Fruit fly (Drosophila melanogaster): ENCODE results near the gene CG8064.

CG8064 gene

dm6 chr3R:18283441-18283840 lies at the start of gene CG8064, which contains the start of gene CG14312:
CG8064 (plus strand) TSS chr3R:18283660.
CG14312 (minus strand) TSS chr3R:18283528.
- peak; percentile 34 for TF ChIP-seq CG10267 (tag; optimal IDR thresholded peaks at IDR 0.05)
- TF ChIP-seq abd-A (tag; optimal IDR thresholded peaks at IDR 0.05), result no peak
- TF ChIP-seq Hr78 (GFP tag; optimal IDR thresholded peaks at IDR 0.05), result no peak
- TF ChIP-seq Dref (GFP tag; IDR thresholded peaks at IDR 0.05), result peak; percentile 94
- TF ChIP-seq ems (GFP tag; optimal IDR thresholded peaks at IDR 0.05), result no peak
- TF ChIP-seq CG14710 (tag; optimal IDR thresholded peaks at IDR 0.05), result peak; percentile 32
- peak; percentile 3 for TF ChIP-seq CG18011 (GFP tag; optimal IDR thresholded peaks at IDR 0.05)
- no peak for TF ChIP-seq mam (GFP tag; optimal IDR thresholded peaks at IDR 0.05)
- no peak for TF ChIP-seq yki (optimal IDR thresholded peaks at IDR 0.05)
- TF ChIP-seq CG8089 (GFP tag; optimal IDR thresholded peaks at IDR 0.05), result no peak
- peak; percentile 39 for TF ChIP-seq hkb (optimal IDR thresholded peaks at IDR 0.05)
- TF ChIP-seq hkb (GFP tag; IDR thresholded peaks at IDR 0.05), result no peak
- TF ChIP-seq CG9876 (GFP tag; optimal IDR thresholded peaks at IDR 0.05), result no peak
- no peak for TF ChIP-seq CG4730 (GFP tag; IDR thresholded peaks at IDR 0.05)
- TF ChIP-seq C15 (GFP tag; IDR thresholded peaks at IDR 0.05), result no peak
- TF ChIP-seq CG3847 (GFP tag; IDR thresholded peaks at IDR 0.05), result peak; percentile 76
- TF ChIP-seq CG9609 (GFP tag; optimal IDR thresholded peaks at IDR 0.05), result no peak
- no peak for TF ChIP-seq CG12104 (GFP tag; optimal IDR thresholded peaks at IDR 0.05)
- 0 out of 2 replicates have a peak, but pooled peaks have one; percentile 25 for TF ChIP-seq vvl (GFP tag; IDR thresholded peaks at IDR 0.05)
- TF ChIP-seq B-H2 (GFP tag; optimal IDR thresholded peaks at IDR 0.05), result peak; percentile 4
- TF ChIP-seq MBD-R2 (GFP tag; IDR thresholded peaks at IDR 0.05), result peak; percentile 78
- TF ChIP-seq ato (GFP tag; IDR thresholded peaks at IDR 0.05; ENCODE audit: partially characterized antibody), result peak; percentile 54; the same call in 1 of the 2 replicates
- TF ChIP-seq chinmo (GFP tag; IDR thresholded peaks at IDR 0.05; ENCODE audit: partially characterized antibody), result 0 out of 4 replicates have a peak, but pooled peaks have one; percentile 21
- no peak for TF ChIP-seq CG4328 (GFP tag; optimal IDR thresholded peaks at IDR 0.05)
- peak; percentile 93 for TF ChIP-seq YL-1 (GFP tag; optimal IDR thresholded peaks at IDR 0.05)
- peak; percentile 100 for TF ChIP-seq ewg (GFP tag; optimal IDR thresholded peaks at IDR 0.05)
- 0 out of 3 replicates have a peak, but pooled peaks have one; percentile 15 for TF ChIP-seq zfh1 (GFP tag; IDR thresholded peaks at IDR 0.05)
- no peak for TF ChIP-seq Sry-β (GFP tag; optimal IDR thresholded peaks at IDR 0.05)
- TF ChIP-seq onecut (GFP tag; IDR thresholded peaks at IDR 0.05), result peak; percentile 48
- TF ChIP-seq Dfd (GFP tag; optimal IDR thresholded peaks at IDR 0.05), result no peak
- TF ChIP-seq Hr51 (GFP tag; optimal IDR thresholded peaks at IDR 0.05), result peak in 1 of 2 experiments; percentile 75
- no peak for TF ChIP-seq psq (GFP tag; optimal IDR thresholded peaks at IDR 0.05)
- TF ChIP-seq CG12155 (GFP tag; optimal IDR thresholded peaks at IDR 0.05), result no peak
- TF ChIP-seq amos (GFP tag; IDR thresholded peaks at IDR 0.05; ENCODE audit: partially characterized antibody), result peak; percentile 80
- TF ChIP-seq Spps (tag; optimal IDR thresholded peaks at IDR 0.05), result no peak
- peak; percentile 41; the same call in 1 of the 2 replicates for TF ChIP-seq inv (GFP tag; IDR thresholded peaks at IDR 0.05; ENCODE audit: partially characterized antibody)
- peak; percentile 44; the same call in 1 of the 3 replicates for TF ChIP-seq vnd (GFP tag; IDR thresholded peaks at IDR 0.05; ENCODE audit: partially characterized antibody)
- peak; percentile 66 for TF ChIP-seq unc-4 (GFP tag; IDR thresholded peaks at IDR 0.05; ENCODE audit: partially characterized antibody)
- TF ChIP-seq seq (GFP tag; IDR thresholded peaks at IDR 0.05), result peak; percentile 44; the same call in 1 of the 2 replicates
- peak; percentile 69 for TF ChIP-seq HmgZ (tag; optimal IDR thresholded peaks at IDR 0.05)
- TF ChIP-seq sna (GFP tag; IDR thresholded peaks at IDR 0.05; ENCODE audit: partially characterized antibody), result peak; percentile 52; the same call in 1 of the 2 replicates
- TF ChIP-seq CkIIα-i1 (GFP tag; IDR thresholded peaks at IDR 0.05), result no peak
- peak; percentile 12 for TF ChIP-seq her (GFP tag; optimal IDR thresholded peaks at IDR 0.05)
- no peak for TF ChIP-seq CG30020 (tag; optimal IDR thresholded peaks at IDR 0.05)
- TF ChIP-seq CG4617 (GFP tag; optimal IDR thresholded peaks at IDR 0.05; ENCODE audit: borderline replicate concordance), result peak; percentile 37
- no peak for TF ChIP-seq croc (GFP tag; conservative IDR thresholded peaks at IDR 0.05)
- TF ChIP-seq CG34224 (GFP tag; IDR thresholded peaks at IDR 0.05; ENCODE audit: partially characterized antibody), result peak; percentile 46; the same call in 1 of the 3 replicates
- peak; percentile 66 for TF ChIP-seq HLH4C (GFP tag; IDR thresholded peaks at IDR 0.05; ENCODE audit: partially characterized antibody)
- TF ChIP-seq CG16813 (GFP tag; IDR thresholded peaks at IDR 0.05; ENCODE audit: partially characterized antibody), result peak; percentile 68
- no peak for TF ChIP-seq ara (GFP tag; IDR thresholded peaks at IDR 0.05)

Data from whole organism, embryonic.